Fruit fly (Drosophila melanogaster) whole organism: ENCODE results near the gene Cpr67Fb.

Experiments used
- CG8478 ChIP-seq: fragments of >200 bp; optimal IDR thresholded peaks from 2 replicates; lab custom pipeline; 2018; ENCODE audit warnings: inconsistent platforms
- Dll ChIP-seq: fragments of >200 bp; optimal IDR thresholded peaks from 2 replicates; lab custom pipeline; 2017
- EcR ChIP-seq, 2 experiments: fragments of >200 bp; optimal IDR thresholded peaks; 2 replicates each; lab custom pipeline; 2017; ENCODE audit warnings: missing biosample characterization in 2 of 2, missing genetic modification characterization in 2 of 2, missing genetic modification reagents in 2 of 2
- psq ChIP-seq: fragments of >200 bp; optimal IDR thresholded peaks from 2 replicates; lab custom pipeline; 2017

dm6 chr3L:10851853-10852346 is 42.1 kb upstream of the Cpr67Fb start:
- no peak for TF ChIP-seq EcR (GFP tag; optimal IDR thresholded peaks at IDR 0.05; lab: Kevin White, UChicago)
- no peak for TF ChIP-seq psq (lab: Kevin White, UChicago)
- no peak for TF ChIP-seq CG8478
- TF ChIP-seq Dll (lab: Kevin White, UChicago), result no peak
